Worm (Caenorhabditis elegans) whole organism, early embryonic: ENCODE measurements around the gene C50E3.5.

ENCODE experiments used
- B0310.2 ChIP-seq: sonication (generic microtip); optimal IDR thresholded peaks from 2 replicates; lab custom pipeline; 2016; ENCODE audit warnings: mild to moderate bottlenecking, missing genetic modification characterization, missing compliant biosample characterization
- ama-1 ChIP-seq: fragments of 150-350 bp; optimal IDR thresholded peaks from 2 replicates; lab custom pipeline; 2014
- flt-1 ChIP-seq: fragments of 200-800 bp; sonication (Bioruptor generic); IDR thresholded peaks from 2 replicates; pipeline ENCODE4 v1.3.6; 2022; ENCODE audit warnings: missing genetic modification characterization, missing compliant biosample characterization
- hmg-4 ChIP-seq: fragments of 200-800 bp; sonication (Bioruptor generic); optimal IDR thresholded peaks from 2 replicates; lab custom pipeline; 2018; ENCODE audit warnings: mild to moderate bottlenecking, missing genetic modification characterization, missing compliant biosample characterization
- tbx-11 ChIP-seq: fragments of 200-800 bp; sonication (Bioruptor generic); IDR thresholded peaks from 2 replicates; pipeline ENCODE4 v1.3.6; 2022; ENCODE audit warnings: missing genetic modification characterization, missing compliant biosample characterization
- tbx-37 ChIP-seq: fragments of 200-800 bp; sonication (Bioruptor generic); conservative IDR thresholded peaks from 2 replicates; pipeline ENCODE4 v1.3.6; 2022; ENCODE audit warnings: missing genetic modification reagents, missing genetic modification characterization, missing compliant biosample characterization
- tra-4 ChIP-seq: sonication (generic microtip); optimal IDR thresholded peaks from 2 replicates; lab custom pipeline; 2017; ENCODE audit warnings: missing genetic modification characterization, missing compliant biosample characterization

ce11 chrV:7639356-7639755 is 51.6 kb downstream of the C50E3.5 start:
- TF ChIP-seq B0310.2 (tag; lab: Kevin White, UChicago), result no peak
- TF ChIP-seq flt-1 (GFP tag; lab: Robert Waterston, UW), result no peak
- no peak for TF ChIP-seq tra-4 (tag; lab: Kevin White, UChicago)
- TF ChIP-seq tbx-37, result no peak
- no peak for TF ChIP-seq tbx-11 (GFP tag; lab: Robert Waterston, UW)
- TF ChIP-seq ama-1 (lab: Kevin White, UChicago), result no peak
- no peak for TF ChIP-seq hmg-4 (GFP tag; lab: Kevin White, UChicago)
